Worm (Caenorhabditis elegans) whole organism, L4/young adult: ENCODE data around the gene zip-7.

Experiments
- W03F9.2 ChIP-seq: fragments of 150-350 bp; optimal IDR thresholded peaks from 2 replicates; lab custom pipeline; 2014; ENCODE audit warnings: missing biosample characterization, missing genetic modification characterization
- dao-5 ChIP-seq: sonication (generic microtip); optimal IDR thresholded peaks from 2 replicates; lab custom pipeline; 2016; ENCODE audit warnings: missing genotype, missing genetic modification characterization, moderate library complexity, missing compliant biosample characterization
- him-1 ChIP-seq: sonication (generic microtip); optimal IDR thresholded peaks from 2 replicates; lab custom pipeline; 2016; ENCODE audit warnings: missing genotype, missing genetic modification reagents, missing genetic modification characterization, missing compliant biosample characterization

ce11 chrIV:16494007-16494406, 11.5 kb downstream of the zip-7 start:
- no peak for TF ChIP-seq him-1 (tag; lab: Kevin White, UChicago)
- TF ChIP-seq dao-5: no peak
- TF ChIP-seq W03F9.2: no peak
